Worm (Caenorhabditis elegans): ENCODE measurements around the gene sao-1.

The sao-1 gene

DNA sequence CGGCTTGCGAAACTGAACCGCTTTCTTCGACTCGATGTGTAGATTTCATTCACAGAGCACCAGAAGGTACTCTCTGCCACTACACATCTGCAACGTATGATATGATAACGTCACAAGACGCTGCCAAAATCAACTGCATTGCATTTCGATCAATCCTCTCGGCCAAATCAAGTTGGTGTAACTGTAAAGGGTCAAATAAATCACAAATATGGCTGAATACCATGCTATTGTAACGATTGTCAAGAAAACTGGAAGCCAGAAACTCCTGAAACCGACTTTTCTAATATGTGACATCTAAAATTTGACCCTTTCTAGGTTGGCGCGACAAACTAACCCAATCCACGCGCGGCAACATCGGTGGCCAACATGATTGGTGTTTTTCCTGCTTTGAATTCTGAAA, 46.3 kb downstream of the sao-1 start:
- no peak for TF ChIP-seq ZK546.5 (tag; optimal IDR thresholded peaks at IDR 0.05)
- no peak for TF ChIP-seq ceh-82 (tag; optimal IDR thresholded peaks at IDR 0.05)
- TF ChIP-seq lin-11 (tag; optimal IDR thresholded peaks at IDR 0.05): no peak
- TF ChIP-seq nhr-21 (tag; optimal IDR thresholded peaks at IDR 0.05): no peak
- TF ChIP-seq nhr-23 (tag; optimal IDR thresholded peaks at IDR 0.05): no peak
- no peak for TF ChIP-seq sma-3 (GFP tag; optimal IDR thresholded peaks at IDR 0.05)
- TF ChIP-seq snpc-4 (tag; optimal IDR thresholded peaks at IDR 0.05): no peak
- no peak for TF ChIP-seq F13H6.1 (tag; optimal IDR thresholded peaks at IDR 0.05)
- TF ChIP-seq mbf-1 (tag; optimal IDR thresholded peaks at IDR 0.05): no peak
- no peak for TF ChIP-seq lin-39 (tag; optimal IDR thresholded peaks at IDR 0.05)
- TF ChIP-seq ztf-4 (tag; optimal IDR thresholded peaks at IDR 0.05): no peak
- TF ChIP-seq zag-1 (tag; optimal IDR thresholded peaks at IDR 0.05): no peak
- no peak for TF ChIP-seq R02D3.7 (tag; optimal IDR thresholded peaks at IDR 0.05)
- no peak for TF ChIP-seq elt-3 (tag; optimal IDR thresholded peaks at IDR 0.05)
- no peak for TF ChIP-seq nhr-11 (tag; optimal IDR thresholded peaks at IDR 0.05)
- no peak for TF ChIP-seq nhr-10 (tag; optimal IDR thresholded peaks at IDR 0.05)
- TF ChIP-seq mab-5 (tag; optimal IDR thresholded peaks at IDR 0.05): no peak
- TF ChIP-seq skn-1 (tag; optimal IDR thresholded peaks at IDR 0.05): no peak

DNA sequence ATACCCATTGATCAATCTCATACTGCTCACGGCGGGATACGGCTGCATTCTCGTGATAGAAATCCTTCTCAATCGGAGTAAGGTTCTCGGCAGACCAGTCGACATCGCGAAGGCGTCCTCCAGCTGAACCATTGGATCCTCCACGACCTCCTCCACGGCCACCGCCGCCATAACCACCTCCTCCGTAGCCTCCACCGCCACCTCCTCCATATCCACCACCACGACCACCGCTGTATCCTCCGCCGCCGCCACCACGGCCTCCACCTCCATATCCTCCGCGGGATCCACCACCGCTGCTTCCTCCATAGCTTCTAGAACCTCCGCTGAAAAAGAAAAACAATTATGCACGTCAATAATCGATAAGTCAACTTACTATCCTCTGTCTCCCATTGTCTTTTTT, 47.7 kb downstream of the sao-1 start:
- TF ChIP-seq mab-5 (tag; optimal IDR thresholded peaks at IDR 0.05) (no peak), zag-1 (tag; optimal IDR thresholded peaks at IDR 0.05) (no peak), lin-39 (tag; optimal IDR thresholded peaks at IDR 0.05) (no peak), ztf-1 (GFP tag; conservative IDR thresholded peaks at IDR 0.05) (no peak), lin-11 (tag; optimal IDR thresholded peaks at IDR 0.05) (no peak), F13H6.1 (tag; optimal IDR thresholded peaks at IDR 0.05) (no peak), mdl-1 (tag; optimal IDR thresholded peaks at IDR 0.05) (no peak), nhr-6 (tag; optimal IDR thresholded peaks at IDR 0.05) (no peak), lsy-2 (tag; optimal IDR thresholded peaks at IDR 0.05) (no peak), ZK546.5 (tag; optimal IDR thresholded peaks at IDR 0.05) (no peak), elt-3 (tag; optimal IDR thresholded peaks at IDR 0.05) (no peak), unc-62 (GFP tag; optimal IDR thresholded peaks at IDR 0.05) (no peak), skn-1 (tag; optimal IDR thresholded peaks at IDR 0.05) (no peak), unc-55 (GFP tag; optimal IDR thresholded peaks at IDR 0.05) (no peak), egl-27 (tag; optimal IDR thresholded peaks at IDR 0.05) (no peak)

- TF ChIP-seq ceh-82 (tag; optimal IDR thresholded peaks at IDR 0.05): no peak
- no peak for TF ChIP-seq egl-27 (tag; optimal IDR thresholded peaks at IDR 0.05)
- no peak for TF ChIP-seq Y55F3AM.14 (GFP tag; optimal IDR thresholded peaks at IDR 0.05)
- TF ChIP-seq unc-62 (GFP tag; optimal IDR thresholded peaks at IDR 0.05): no peak
- TF ChIP-seq ZK546.5 (tag; optimal IDR thresholded peaks at IDR 0.05): no peak
- peak; percentile 51 for TF ChIP-seq nhr-21 (tag; optimal IDR thresholded peaks at IDR 0.05)
- TF ChIP-seq dmd-4 (tag; optimal IDR thresholded peaks at IDR 0.05): no peak
- TF ChIP-seq gmeb-1 (tag; optimal IDR thresholded peaks at IDR 0.05): peak; percentile 65
- TF ChIP-seq lin-13 (GFP tag; optimal IDR thresholded peaks at IDR 0.05): peak; percentile 33
- TF ChIP-seq nhr-10 (tag; optimal IDR thresholded peaks at IDR 0.05): peak; percentile 23
- peak; percentile 67 for TF ChIP-seq sma-9 (GFP tag; optimal IDR thresholded peaks at IDR 0.05)
- TF ChIP-seq sma-9 (tag; optimal IDR thresholded peaks at IDR 0.05): no peak
- peak; percentile 83 for TF ChIP-seq ama-1 (optimal IDR thresholded peaks at IDR 0.05)
- no peak for TF ChIP-seq zag-1 (tag; optimal IDR thresholded peaks at IDR 0.05)
- no peak for TF ChIP-seq lin-39 (tag; optimal IDR thresholded peaks at IDR 0.05)
- peak; percentile 34 for TF ChIP-seq sma-3 (GFP tag; optimal IDR thresholded peaks at IDR 0.05)
- TF ChIP-seq nhr-6 (tag; optimal IDR thresholded peaks at IDR 0.05): no peak
- no peak for TF ChIP-seq elt-3 (tag; optimal IDR thresholded peaks at IDR 0.05)
- no peak for TF ChIP-seq aly-2 (tag; optimal IDR thresholded peaks at IDR 0.05)
- TF ChIP-seq skn-1 (tag; optimal IDR thresholded peaks at IDR 0.05): peak; percentile 87
- TF ChIP-seq mdl-1 (tag; optimal IDR thresholded peaks at IDR 0.05): no peak
- peak; percentile 74 for TF ChIP-seq nhr-25 (tag; optimal IDR thresholded peaks at IDR 0.05)
- peak; percentile 59 for TF ChIP-seq snpc-4 (tag; optimal IDR thresholded peaks at IDR 0.05)
- TF ChIP-seq peb-1 (tag; optimal IDR thresholded peaks at IDR 0.05): no peak
- peak; percentile 35 to 87 for TF ChIP-seq lsy-2 (tag; optimal IDR thresholded peaks at IDR 0.05)
- no peak for TF ChIP-seq unc-39 (tag; optimal IDR thresholded peaks at IDR 0.05)
- TF ChIP-seq R02D3.7 (tag; optimal IDR thresholded peaks at IDR 0.05): no peak
- peak; percentile 25 for TF ChIP-seq mab-5 (tag; optimal IDR thresholded peaks at IDR 0.05)
- TF ChIP-seq nhr-12 (tag; optimal IDR thresholded peaks at IDR 0.05): no peak
- peak; percentile 88 for TF ChIP-seq crh-2 (tag; optimal IDR thresholded peaks at IDR 0.05)
- TF ChIP-seq nhr-11 (tag; optimal IDR thresholded peaks at IDR 0.05): no peak
- peak; percentile 36 for TF ChIP-seq blmp-1 (tag; optimal IDR thresholded peaks at IDR 0.05; ENCODE audit: insufficient read depth)
- peak; percentile 86 for TF ChIP-seq nhr-129 (tag; optimal IDR thresholded peaks at IDR 0.05)
- TF ChIP-seq C34F6.9 (tag; optimal IDR thresholded peaks at IDR 0.05): peak; percentile 92
- peak; percentile 88 for TF ChIP-seq unc-55 (GFP tag; optimal IDR thresholded peaks at IDR 0.05)
- no peak for TF ChIP-seq ceh-16 (tag; optimal IDR thresholded peaks at IDR 0.05)
- no peak for TF ChIP-seq ztf-1 (GFP tag; conservative IDR thresholded peaks at IDR 0.05)
- peak; percentile 58 for TF ChIP-seq lin-11 (tag; optimal IDR thresholded peaks at IDR 0.05)
- TF ChIP-seq alr-1 (tag; optimal IDR thresholded peaks at IDR 0.05): no peak
- TF ChIP-seq nhr-237 (tag; optimal IDR thresholded peaks at IDR 0.05): no peak
- no peak for TF ChIP-seq nhr-77 (tag; optimal IDR thresholded peaks at IDR 0.05)
- no peak for TF ChIP-seq mbf-1 (tag; optimal IDR thresholded peaks at IDR 0.05)
- TF ChIP-seq fos-1 (tag; optimal IDR thresholded peaks at IDR 0.05): peak; percentile 60
Observed at ce11 chrV:14012002-14012554, 48.4 kb downstream of the sao-1 start, which contains the start of the genes ddx-17 and aip-1. Gene ddx-17 (minus strand): TSS chrV:14012052. Gene aip-1 (plus strand): TSS chrV:14012333.
